Worm (Caenorhabditis elegans) whole organism, midembryonic: Measurements from ENCODE around the gene idi-1.

ENCODE experiments used
- T22C8.4 ChIP-seq: fragments of 200-800 bp; sonication (Bioruptor generic); IDR thresholded peaks from 2 replicates; pipeline ENCODE4 v1.3.6; 2022; ENCODE audit warnings: missing genetic modification characterization, missing compliant biosample characterization
- cog-1 ChIP-seq: sonication (generic microtip); optimal IDR thresholded peaks from 2 replicates; lab custom pipeline; 2016; ENCODE audit warnings: missing genetic modification characterization, missing compliant biosample characterization
- flt-1 ChIP-seq: fragments of 200-800 bp; sonication (Bioruptor generic); IDR thresholded peaks from 2 replicates; pipeline ENCODE4 v1.3.6; 2022; ENCODE audit warnings: missing genetic modification characterization, missing compliant biosample characterization
- klf-2 ChIP-seq: fragments of 200-800 bp; sonication (Bioruptor generic); conservative IDR thresholded peaks from 2 replicates; pipeline ENCODE4 v1.3.6; 2022; ENCODE audit warnings: missing genetic modification reagents, missing genetic modification characterization, missing compliant biosample characterization
- med-1 ChIP-seq: sonication (generic microtip); optimal IDR thresholded peaks from 2 replicates; lab custom pipeline; 2017; ENCODE audit warnings: missing genetic modification characterization, mild to moderate bottlenecking, missing compliant biosample characterization, antibody characterized with exemption, missing genetic modification reagents; ENCODE audit not compliant: insufficient read depth
- ref-1 ChIP-seq: fragments of 200-800 bp; sonication (Bioruptor generic); conservative IDR thresholded peaks from 2 replicates; pipeline ENCODE4 v1.3.6; 2022; ENCODE audit warnings: missing genetic modification reagents, missing genetic modification characterization, missing compliant biosample characterization
- tab-1 ChIP-seq: fragments of 200-800 bp; sonication (Bioruptor generic); IDR thresholded peaks from 2 replicates; pipeline ENCODE4 v1.3.6; 2022; ENCODE audit warnings: missing genetic modification characterization, missing compliant biosample characterization
- ztf-23 ChIP-seq: fragments of 200-800 bp; sonication (Bioruptor generic); IDR thresholded peaks from 2 replicates; pipeline ENCODE4 v1.3.6; 2022; ENCODE audit warnings: missing genetic modification reagents, missing genetic modification characterization, missing compliant biosample characterization
- ztf-29 ChIP-seq: fragments of 200-800 bp; sonication (Bioruptor generic); IDR thresholded peaks from 2 replicates; pipeline ENCODE4 v1.3.6; 2022; ENCODE audit warnings: missing genetic modification reagents, missing genetic modification characterization, missing compliant biosample characterization

Gene idi-1

ce11 chrIII:8061114-8061513 lies 30.4 kb upstream of the idi-1 start:
- TF ChIP-seq med-1 (GFP tag; lab: Kevin White, UChicago): no peak
- no peak for TF ChIP-seq flt-1 (GFP tag; lab: Robert Waterston, UW)
- no peak for TF ChIP-seq ztf-23 (GFP tag; lab: Robert Waterston, UW)

ce11 chrIII:8063659-8064058 lies 27.8 kb upstream of the idi-1 start:
- TF ChIP-seq tab-1 (GFP tag; lab: Robert Waterston, UW): no peak
- TF ChIP-seq cog-1 (tag; lab: Kevin White, UChicago): no peak
- no peak for TF ChIP-seq flt-1 (GFP tag; lab: Robert Waterston, UW)
- no peak for TF ChIP-seq ref-1 (GFP tag; lab: Robert Waterston, UW)
- 0 out of 2 replicates have a peak, but pooled peaks have one; percentile 31 for TF ChIP-seq ztf-29 (GFP tag; lab: Robert Waterston, UW)

ce11 chrIII:8065101-8065500 lies 26.4 kb upstream of the idi-1 start:
- TF ChIP-seq ztf-29 (GFP tag; lab: Robert Waterston, UW) (no peak), cog-1 (tag; lab: Kevin White, UChicago) (no peak), T22C8.4 (GFP tag; lab: Robert Waterston, UW) (no peak), klf-2 (GFP tag; lab: Robert Waterston, UW) (no peak)

ce11 chrIII:8066989-8067388 lies 24.5 kb upstream of the idi-1 start, which contains the start of gene pros-1:
Gene pros-1, plus strand, starts transcription at chrIII:8067289.
- TF ChIP-seq tab-1 (GFP tag; lab: Robert Waterston, UW) (no peak), flt-1 (GFP tag; lab: Robert Waterston, UW) (no peak), ref-1 (GFP tag; lab: Robert Waterston, UW) (no peak), T22C8.4 (GFP tag; lab: Robert Waterston, UW) (no peak), klf-2 (GFP tag; lab: Robert Waterston, UW) (no peak), ztf-29 (GFP tag; lab: Robert Waterston, UW) (no peak), med-1 (GFP tag; lab: Kevin White, UChicago) (no peak), ztf-23 (GFP tag; lab: Robert Waterston, UW) (no peak)

- TF ChIP-seq tab-1 (GFP tag; lab: Robert Waterston, UW) (no peak), med-1 (GFP tag; lab: Kevin White, UChicago) (no peak), ztf-29 (GFP tag; lab: Robert Waterston, UW) (no peak), T22C8.4 (GFP tag; lab: Robert Waterston, UW) (no peak), flt-1 (GFP tag; lab: Robert Waterston, UW) (no peak), cog-1 (tag; lab: Kevin White, UChicago) (no peak), klf-2 (GFP tag; lab: Robert Waterston, UW) (no peak), ref-1 (GFP tag; lab: Robert Waterston, UW) (no peak), ztf-23 (GFP tag; lab: Robert Waterston, UW) (no peak)
Measured at ce11 chrIII:8067798-8068197, 23.7 kb upstream of the idi-1 start.

ce11 chrIII:8069206-8069605 lies 22.3 kb upstream of the idi-1 start:
- TF ChIP-seq cog-1 (tag; lab: Kevin White, UChicago): no peak
- TF ChIP-seq T22C8.4 (GFP tag; lab: Robert Waterston, UW): no peak
- no peak for TF ChIP-seq ref-1 (GFP tag; lab: Robert Waterston, UW)
- no peak for TF ChIP-seq tab-1 (GFP tag; lab: Robert Waterston, UW)
- TF ChIP-seq ztf-29 (GFP tag; lab: Robert Waterston, UW): no peak
- TF ChIP-seq klf-2 (GFP tag; lab: Robert Waterston, UW): no peak
- peak; percentile 80 for TF ChIP-seq flt-1 (GFP tag; lab: Robert Waterston, UW)
- no peak for TF ChIP-seq ztf-23 (GFP tag; lab: Robert Waterston, UW)

- no peak for TF ChIP-seq tab-1 (GFP tag; lab: Robert Waterston, UW)
- no peak for TF ChIP-seq T22C8.4 (GFP tag; lab: Robert Waterston, UW)
- TF ChIP-seq cog-1 (tag; lab: Kevin White, UChicago): no peak
- no peak for TF ChIP-seq ztf-23 (GFP tag; lab: Robert Waterston, UW)
- TF ChIP-seq ztf-29 (GFP tag; lab: Robert Waterston, UW): no peak
- no peak for TF ChIP-seq med-1 (GFP tag; lab: Kevin White, UChicago)
- TF ChIP-seq flt-1 (GFP tag; lab: Robert Waterston, UW): no peak
- no peak for TF ChIP-seq klf-2 (GFP tag; lab: Robert Waterston, UW)
- no peak for TF ChIP-seq ref-1 (GFP tag; lab: Robert Waterston, UW)
Measured at ce11 chrIII:8077180-8077579, 14.3 kb upstream of the idi-1 start.

ce11 chrIII:8080165-8080738 lies 11.3 kb upstream of the idi-1 start, which contains the start of the genes dcr-1 and apc-2:
Gene dcr-1, minus strand, starts transcription at chrIII:8080281.
Gene apc-2, plus strand, starts transcription at chrIII:8080629.
- no peak for TF ChIP-seq flt-1 (GFP tag; lab: Robert Waterston, UW)

- TF ChIP-seq ztf-29 (GFP tag; lab: Robert Waterston, UW) (no peak), T22C8.4 (GFP tag; lab: Robert Waterston, UW) (no peak), cog-1 (tag; lab: Kevin White, UChicago) (no peak), tab-1 (GFP tag; lab: Robert Waterston, UW) (no peak), ztf-23 (GFP tag; lab: Robert Waterston, UW) (no peak), flt-1 (GFP tag; lab: Robert Waterston, UW) (no peak), med-1 (GFP tag; lab: Kevin White, UChicago) (no peak)
Measured at ce11 chrIII:8085355-8085754, 6.2 kb upstream of the idi-1 start, which contains the start of the genes K06H7.7 and grp-1. Gene K06H7.7, minus strand, starts transcription at chrIII:8085475. Gene grp-1, plus strand, starts transcription at chrIII:8085705.

- TF ChIP-seq ref-1 (GFP tag; lab: Robert Waterston, UW) (no peak), T22C8.4 (GFP tag; lab: Robert Waterston, UW) (no peak), klf-2 (GFP tag; lab: Robert Waterston, UW) (no peak), ztf-29 (GFP tag; lab: Robert Waterston, UW) (no peak), tab-1 (GFP tag; lab: Robert Waterston, UW) (no peak), cog-1 (tag; lab: Kevin White, UChicago) (no peak), med-1 (GFP tag; lab: Kevin White, UChicago) (no peak), flt-1 (GFP tag; lab: Robert Waterston, UW) (no peak), ztf-23 (GFP tag; lab: Robert Waterston, UW) (no peak)
Measured at ce11 chrIII:8088235-8088634, 3.3 kb upstream of the idi-1 start, which contains the start of gene vms-1. Gene vms-1, plus strand, starts transcription at chrIII:8088535.
